Worm (Caenorhabditis elegans): ENCODE data around the gene abf-6.

DNA sequence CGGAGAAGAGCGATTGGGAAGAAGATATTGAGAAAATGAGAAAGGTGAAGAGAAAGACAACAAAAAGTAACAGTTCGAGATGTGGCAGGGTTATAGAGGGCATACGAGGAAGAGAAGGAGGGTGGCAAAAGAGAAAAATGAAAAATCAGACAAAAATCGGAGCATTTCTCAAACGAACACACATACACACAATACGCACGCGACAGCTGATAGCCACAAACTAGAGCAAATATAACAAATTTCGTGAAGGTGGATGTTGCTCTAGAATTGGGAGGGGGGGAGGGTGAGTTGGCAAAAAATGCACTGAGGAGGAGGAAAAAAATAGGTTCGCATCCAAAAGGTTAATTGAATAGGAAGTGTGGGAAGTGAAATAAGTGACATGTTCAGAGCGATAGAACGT lies 31.3 kb downstream of the abf-6 start:
- TF ChIP-seq tbx-37 (GFP tag; conservative IDR thresholded peaks at IDR 0.05) (no peak), scrt-1 (GFP tag; IDR thresholded peaks at IDR 0.05) (no peak)

Measured in whole organism, early embryonic.